Fruit fly (Drosophila melanogaster) Kc167 (cell line): ENCODE measurements around the gene CG11417.

Experiments used
- h ChIP-seq: fragments of >200 bp; optimal IDR thresholded peaks from 3 replicates; lab custom pipeline; 2018; ENCODE audit warnings: missing external identifiers
- insv ChIP-seq: fragments of >200 bp; optimal IDR thresholded peaks from 3 replicates; lab custom pipeline; 2018; ENCODE audit warnings: missing external identifiers
- ttk ChIP-seq: sonication (Bioruptor generic); optimal IDR thresholded peaks from 2 replicates; lab custom pipeline; 2017; ENCODE audit warnings: missing external identifiers

DNA sequence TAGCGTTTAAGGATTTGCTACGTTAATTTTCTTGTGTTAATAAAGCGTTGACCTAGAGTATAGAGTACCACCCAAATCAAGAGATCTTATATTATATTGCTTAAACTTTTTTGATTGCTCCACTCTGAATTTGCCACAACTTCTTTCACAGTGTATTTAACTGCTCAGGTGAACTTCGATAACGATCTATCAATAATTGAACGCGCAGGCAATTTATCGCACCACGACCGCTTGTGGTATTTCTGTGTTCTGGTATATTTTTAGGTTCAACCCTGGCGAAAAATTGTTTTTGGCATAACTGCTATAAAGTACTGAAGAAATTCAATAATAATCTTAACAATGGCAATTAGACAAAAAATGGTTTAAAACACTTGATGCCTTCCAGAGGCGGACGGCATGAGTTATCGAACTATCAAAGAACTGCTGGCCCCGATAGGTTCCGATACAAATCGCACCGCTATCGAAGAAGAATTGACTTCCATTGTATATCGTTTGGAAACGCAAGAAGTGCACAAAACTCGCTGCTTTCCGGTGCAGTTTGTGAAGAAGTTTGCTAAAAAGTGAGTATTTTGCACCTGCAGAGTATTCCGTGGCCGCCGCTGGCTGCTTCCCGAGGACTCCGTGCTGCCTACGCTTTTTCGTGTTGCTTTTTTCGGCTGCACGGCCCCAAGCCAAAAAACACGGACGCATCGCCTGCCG is 16.4 kb downstream of the CG11417 start, which contains the start of gene ssx:
- TF ChIP-seq insv (lab: Kevin White, UChicago), result no peak
- no peak for TF ChIP-seq h (lab: Kevin White, UChicago)
- no peak for TF ChIP-seq ttk
